Fruit fly (Drosophila melanogaster) whole organism, embryonic: Measurements from ENCODE around the gene CG11396.

Experiments
- ATbp ChIP-seq: fragments of 200-800 bp; sonication (Bioruptor generic); optimal IDR thresholded peaks from 2 replicates; lab custom pipeline; 2017; ENCODE audit warnings: missing biosample characterization, mild to moderate bottlenecking, missing genetic modification characterization, missing genetic modification reagents
- CG10147 ChIP-seq: fragments of 200-800 bp; sonication (Bioruptor generic); optimal IDR thresholded peaks from 2 replicates; lab custom pipeline; 2019; ENCODE audit warnings: missing biosample characterization, mild to moderate bottlenecking, missing genetic modification characterization, moderate library complexity
- CG10431 ChIP-seq: fragments of 200-800 bp; sonication (Bioruptor generic); optimal IDR thresholded peaks from 3 replicates; lab custom pipeline; 2018; ENCODE audit warnings: missing biosample characterization, mild to moderate bottlenecking, missing genetic modification characterization
- CG10462 ChIP-seq: fragments of 200-800 bp; sonication (Bioruptor generic); optimal IDR thresholded peaks from 2 replicates; lab custom pipeline; 2016; ENCODE audit warnings: missing biosample characterization, missing genetic modification characterization
- CG10565 ChIP-seq: fragments of 200-800 bp; sonication (Bioruptor generic); optimal IDR thresholded peaks from 3 replicates; lab custom pipeline; 2016; ENCODE audit warnings: missing biosample characterization, mild to moderate bottlenecking, missing genetic modification characterization
- CG11695 ChIP-seq: fragments of 200-800 bp; sonication (Bioruptor generic); IDR thresholded peaks from 3 replicates; pipeline ENCODE4 v1.3.6; 2022; ENCODE audit warnings: missing biosample characterization, missing genetic modification characterization
- CG15269 ChIP-seq: fragments of 200-800 bp; sonication (Bioruptor generic); optimal IDR thresholded peaks from 2 replicates; lab custom pipeline; 2018; ENCODE audit warnings: missing biosample characterization, mild to moderate bottlenecking, missing genetic modification characterization, moderate library complexity
- CG1647 ChIP-seq: fragments of 200-800 bp; sonication (Bioruptor generic); optimal IDR thresholded peaks from 3 replicates; lab custom pipeline; 2016; ENCODE audit warnings: missing biosample characterization, missing genetic modification characterization
- CG17361 ChIP-seq: fragments of 200-800 bp; sonication (Bioruptor generic); IDR thresholded peaks from 3 replicates; pipeline ENCODE4 v1.3.6; 2022; ENCODE audit warnings: missing biosample characterization, missing genetic modification characterization
- CG18476 ChIP-seq: fragments of 200-800 bp; sonication (Bioruptor generic); optimal IDR thresholded peaks from 2 replicates; lab custom pipeline; 2016; ENCODE audit warnings: missing biosample characterization, mild to moderate bottlenecking, missing genetic modification characterization
- CG30431 ChIP-seq: fragments of 200-800 bp; sonication (Bioruptor generic); optimal IDR thresholded peaks from 2 replicates; lab custom pipeline; 2017; ENCODE audit warnings: missing biosample characterization, missing genetic modification characterization
- CG31441 ChIP-seq: fragments of 200-800 bp; sonication (Bioruptor generic); IDR thresholded peaks from 2 replicates; pipeline ENCODE4 v1.3.6; 2022; ENCODE audit warnings: missing biosample characterization, missing genetic modification characterization
- CG32767 ChIP-seq: fragments of 200-800 bp; sonication (Bioruptor generic); IDR thresholded peaks from 2 replicates; pipeline ENCODE4 v1.3.6; 2022; ENCODE audit warnings: missing biosample characterization, missing genetic modification characterization
- CG3838 ChIP-seq: fragments of 200-800 bp; sonication (Bioruptor generic); optimal IDR thresholded peaks from 3 replicates; lab custom pipeline; 2016; ENCODE audit warnings: missing biosample characterization, missing genetic modification characterization
- CG4424 ChIP-seq: fragments of 200-800 bp; sonication (Bioruptor generic); optimal IDR thresholded peaks from 3 replicates; lab custom pipeline; 2016; ENCODE audit warnings: missing biosample characterization, missing genetic modification characterization
- CG5953 ChIP-seq: fragments of 200-800 bp; sonication (Bioruptor generic); IDR thresholded peaks from 2 replicates; pipeline ENCODE4 v1.3.6; 2022; ENCODE audit warnings: missing biosample characterization, missing genetic modification characterization
- CG6654 ChIP-seq: fragments of 200-800 bp; sonication (Bioruptor generic); optimal IDR thresholded peaks from 2 replicates; lab custom pipeline; 2017; ENCODE audit warnings: missing biosample characterization, mild to moderate bottlenecking, missing genetic modification characterization
- CG7357 ChIP-seq: fragments of 200-800 bp; sonication (Bioruptor generic); IDR thresholded peaks from 3 replicates; pipeline ENCODE4 v1.3.6; 2022; ENCODE audit warnings: missing biosample characterization, missing genetic modification characterization
- CG8089 ChIP-seq: fragments of 200-800 bp; sonication (Bioruptor generic); optimal IDR thresholded peaks from 3 replicates; lab custom pipeline; 2016; ENCODE audit warnings: missing biosample characterization, missing genetic modification characterization
- CG8281 ChIP-seq: fragments of 200-800 bp; sonication (Bioruptor generic); optimal IDR thresholded peaks from 2 replicates; lab custom pipeline; 2018; ENCODE audit warnings: missing biosample characterization, mild to moderate bottlenecking, missing genetic modification characterization, moderate library complexity
- CG9609 ChIP-seq: fragments of 200-800 bp; sonication (Bioruptor generic); optimal IDR thresholded peaks from 3 replicates; lab custom pipeline; 2016; ENCODE audit warnings: missing biosample characterization, missing genetic modification characterization
- CTCF ChIP-seq: fragments of 200-800 bp; sonication (Bioruptor generic); optimal IDR thresholded peaks from 2 replicates; lab custom pipeline; 2017; ENCODE audit warnings: missing biosample characterization, mild to moderate bottlenecking, missing genetic modification characterization, moderate library complexity
- Ets65A ChIP-seq: fragments of 200-800 bp; sonication (Bioruptor generic); peaks from one replicate; lab custom pipeline; 2016; ENCODE audit warnings: missing biosample characterization, missing genetic modification characterization
- H2.0 ChIP-seq: fragments of 200-800 bp; sonication (Bioruptor generic); IDR thresholded peaks from 2 replicates; pipeline ENCODE4 v1.3.6; 2022; ENCODE audit warnings: missing biosample characterization, missing genetic modification characterization
- Hr51 ChIP-seq, 2 experiments: fragments of 200-800 bp; sonication (Bioruptor generic); optimal IDR thresholded peaks; 2 replicates in 1 of 2; 3 replicates in 1 of 2; lab custom pipeline; 2016 to 2018; ENCODE audit warnings: missing biosample characterization in 2 of 2, missing genetic modification characterization in 2 of 2, mild to moderate bottlenecking in 1 of 2, moderate library complexity in 1 of 2
- Lim3 ChIP-seq: fragments of 200-800 bp; sonication (Bioruptor generic); IDR thresholded peaks from 2 replicates; pipeline ENCODE4 v1.3.6; 2022; ENCODE audit warnings: missing biosample characterization, missing genetic modification characterization
- Med ChIP-seq: fragments of 200-800 bp; sonication (Bioruptor generic); peaks from one replicate; lab custom pipeline; 2016; ENCODE audit warnings: missing biosample characterization, missing genetic modification characterization, mild to moderate bottlenecking, inconsistent platforms, moderate library complexity
- Meics ChIP-seq: fragments of 200-800 bp; sonication (Bioruptor generic); optimal IDR thresholded peaks from 2 replicates; lab custom pipeline; 2017; ENCODE audit warnings: missing biosample characterization, mild to moderate bottlenecking, missing genetic modification characterization
- Nf-YC ChIP-seq: fragments of 200-800 bp; optimal IDR thresholded peaks from 3 replicates; lab custom pipeline; 2019; ENCODE audit warnings: missing biosample characterization, mild to moderate bottlenecking, missing genetic modification characterization, moderate library complexity
- Pdp1 ChIP-seq, 2 experiments: fragments of 200-800 bp; sonication (Bioruptor generic); optimal IDR thresholded peaks; 3 replicates each; lab custom pipeline; 2016; ENCODE audit warnings: missing biosample characterization in 2 of 2, missing genetic modification characterization in 2 of 2, mild to moderate bottlenecking in 1 of 2, moderate library complexity in 1 of 2
- Ptx1 ChIP-seq: fragments of 200-800 bp; sonication (Bioruptor generic); IDR thresholded peaks from 2 replicates; pipeline ENCODE4 v1.3.6; 2022; ENCODE audit warnings: missing biosample characterization, missing genetic modification characterization
- Stat92E ChIP-seq, 3 experiments: fragments of >200 bp in 2 of 3; fragments of 200-800 bp in 1 of 3; sonication (Bioruptor generic) in 1 of 3; optimal IDR thresholded peaks; 2 replicates each; lab custom pipeline; 2017 to 2019; ENCODE audit warnings: missing biosample characterization in 3 of 3, missing genetic modification characterization in 3 of 3, mild to moderate bottlenecking in 1 of 3, moderate library complexity in 1 of 3
- YL-1 ChIP-seq: fragments of 200-800 bp; sonication (Bioruptor generic); optimal IDR thresholded peaks from 3 replicates; lab custom pipeline; 2017; ENCODE audit warnings: missing biosample characterization, mild to moderate bottlenecking, missing genetic modification characterization
- bigmax ChIP-seq: fragments of 200-800 bp; sonication (Bioruptor generic); optimal IDR thresholded peaks from 2 replicates; lab custom pipeline; 2018; ENCODE audit warnings: missing biosample characterization, mild to moderate bottlenecking, missing genetic modification characterization
- cato ChIP-seq: fragments of 200-800 bp; sonication (Bioruptor generic); optimal IDR thresholded peaks from 2 replicates; lab custom pipeline; 2016; ENCODE audit warnings: missing biosample characterization, missing genetic modification characterization, borderline replicate concordance
- ems ChIP-seq: fragments of 200-800 bp; sonication (Bioruptor generic); optimal IDR thresholded peaks from 3 replicates; lab custom pipeline; 2016; ENCODE audit warnings: missing biosample characterization, missing genetic modification characterization
- grau ChIP-seq: fragments of 200-800 bp; optimal IDR thresholded peaks from 3 replicates; lab custom pipeline; 2019; ENCODE audit warnings: missing biosample characterization, mild to moderate bottlenecking, missing genetic modification characterization, moderate library complexity
- ken ChIP-seq: fragments of 200-800 bp; sonication (Bioruptor generic); IDR thresholded peaks from 3 replicates; pipeline ENCODE4 v1.3.6; 2022; ENCODE audit warnings: missing biosample characterization, missing genetic modification characterization
- repo ChIP-seq: fragments of 200-800 bp; sonication (Bioruptor generic); optimal IDR thresholded peaks from 2 replicates; lab custom pipeline; 2016; ENCODE audit warnings: missing biosample characterization, missing genetic modification characterization
- ro ChIP-seq: fragments of 200-800 bp; sonication (Bioruptor generic); IDR thresholded peaks from 2 replicates; pipeline ENCODE4 v1.3.6; 2022; ENCODE audit warnings: missing biosample characterization, missing genetic modification characterization
- run ChIP-seq: fragments of 200-800 bp; sonication (Bioruptor generic); optimal IDR thresholded peaks from 3 replicates; lab custom pipeline; 2018; ENCODE audit warnings: missing biosample characterization, mild to moderate bottlenecking, missing genetic modification characterization
- seq ChIP-seq: fragments of 200-800 bp; sonication (Bioruptor generic); IDR thresholded peaks from 2 replicates; pipeline ENCODE4 v1.3.6; 2022; ENCODE audit warnings: missing biosample characterization, missing genetic modification characterization
- stc ChIP-seq: fragments of 200-800 bp; sonication (Bioruptor generic); IDR thresholded peaks from 2 replicates; pipeline ENCODE4 v1.3.6; 2022; ENCODE audit warnings: missing biosample characterization, missing genetic modification characterization
- tll ChIP-seq, 2 experiments: fragments of 200-800 bp in 1 of 2; fragments of >200 bp in 1 of 2; sonication (Bioruptor generic) in 1 of 2; optimal IDR thresholded peaks; 2 replicates each; lab custom pipeline; 2017 to 2019; ENCODE audit warnings: missing biosample characterization in 2 of 2, missing genetic modification characterization in 2 of 2, mild to moderate bottlenecking in 1 of 2, moderate library complexity in 1 of 2
- toy ChIP-seq: fragments of 200-800 bp; sonication (Bioruptor generic); IDR thresholded peaks from 2 replicates; pipeline ENCODE4 v1.3.6; 2022; ENCODE audit warnings: missing biosample characterization, missing genetic modification characterization
- tx ChIP-seq: fragments of 200-800 bp; sonication (Bioruptor generic); optimal IDR thresholded peaks from 2 replicates; lab custom pipeline; 2016; ENCODE audit warnings: missing biosample characterization, missing genetic modification characterization
- unpg ChIP-seq: fragments of 200-800 bp; sonication (Bioruptor generic); optimal IDR thresholded peaks from 3 replicates; lab custom pipeline; 2018; ENCODE audit warnings: missing biosample characterization, mild to moderate bottlenecking, missing genetic modification characterization, moderate library complexity
- z ChIP-seq: fragments of 200-800 bp; sonication (Bioruptor generic); IDR thresholded peaks from 3 replicates; pipeline ENCODE4 v1.3.6; 2022; ENCODE audit warnings: missing biosample characterization, missing genetic modification characterization
- zen ChIP-seq: fragments of 200-800 bp; sonication (Bioruptor generic); optimal IDR thresholded peaks from 3 replicates; lab custom pipeline; 2018; ENCODE audit warnings: missing biosample characterization, mild to moderate bottlenecking, missing genetic modification characterization, moderate library complexity
- zf30C ChIP-seq: fragments of 200-800 bp; sonication (Bioruptor generic); optimal IDR thresholded peaks from 3 replicates; lab custom pipeline; 2018; ENCODE audit warnings: missing biosample characterization, mild to moderate bottlenecking, missing genetic modification characterization

CG11396 gene

dm6 chr3L:20771891-20772646 is 15.9 kb downstream of the CG11396 start (continued):
- TF ChIP-seq CG7357 (GFP tag; lab: Robert Waterston, UW) (peak; percentile 54; the same call in 2 of the 3 replicates), CG10462 (GFP tag; lab: Kevin White, UChicago) (peak; percentile 65), CG5953 (GFP tag; lab: Robert Waterston, UW) (peak; percentile 83), unpg (GFP tag; lab: Kevin White, UChicago) (peak; percentile 85), CG18476 (GFP tag; lab: Kevin White, UChicago) (peak; percentile 78), ATbp (GFP tag; lab: Kevin White, UChicago) (peak; percentile 81), repo (GFP tag; lab: Kevin White, UChicago) (peak; percentile 68), grau (tag; lab: Kevin White, UChicago) (peak; percentile 70), Ets65A (peak; percentile 72), CG6654 (GFP tag; lab: Kevin White, UChicago) (peak; percentile 33), Med (GFP tag; lab: Kevin White, UChicago) (peak; percentile 97), ro (GFP tag; lab: Robert Waterston, UW) (0 out of 2 replicates have a peak, but pooled peaks have one; percentile 32), cato (GFP tag; lab: Kevin White, UChicago) (peak; percentile 44), CG17361 (peak; percentile 68), CG1647 (peak; percentile 46), zen (tag; lab: Kevin White, UChicago) (peak; percentile 77), Pdp1 (GFP tag; optimal IDR thresholded peaks at IDR 0.05; lab: Kevin White, UChicago) (peak; percentile 75 to 78), CG30431 (GFP tag; lab: Kevin White, UChicago) (peak; percentile 48), Ptx1 (GFP tag; lab: Robert Waterston, UW) (peak; percentile 81), ems (GFP tag; lab: Kevin White, UChicago) (peak; percentile 63), tx (GFP tag; lab: Kevin White, UChicago) (peak; percentile 63), CG10431 (GFP tag; lab: Kevin White, UChicago) (no peak), Nf-YC (tag; lab: Kevin White, UChicago) (no peak), stc (GFP tag; lab: Robert Waterston, UW) (peak; percentile 84), CG15269 (tag; lab: Kevin White, UChicago) (peak; percentile 78), tll (GFP tag; optimal IDR thresholded peaks at IDR 0.05; lab: Kevin White, UChicago) (no peak), zf30C (GFP tag; lab: Kevin White, UChicago) (no peak), CG9609 (peak; percentile 58), Hr51 (GFP tag; optimal IDR thresholded peaks at IDR 0.05; lab: Kevin White, UChicago) (peak; percentile 37 to 85), run (tag; lab: Kevin White, UChicago) (peak; percentile 68), Stat92E (GFP tag; optimal IDR thresholded peaks at IDR 0.05; lab: Kevin White, UChicago) (no peak), CG8089 (GFP tag; lab: Kevin White, UChicago) (peak; percentile 1), bigmax (GFP tag; lab: Kevin White, UChicago) (peak; percentile 28), seq (GFP tag; lab: Robert Waterston, UW) (peak; percentile 78), toy (no peak), CG10565 (GFP tag; lab: Kevin White, UChicago) (no peak), CG8281 (tag; lab: Kevin White, UChicago) (peak; percentile 33), CG3838 (GFP tag; lab: Kevin White, UChicago) (no peak), Lim3 (GFP tag; lab: Robert Waterston, UW) (no peak), CG4424 (GFP tag; lab: Kevin White, UChicago) (peak; percentile 79), YL-1 (peak; percentile 40), CG31441 (GFP tag; lab: Robert Waterston, UW) (peak; percentile 81), CTCF (GFP tag; lab: Kevin White, UChicago) (peak; percentile 14), CG11695 (peak; percentile 89), Meics (peak; percentile 84), z (GFP tag; lab: Robert Waterston, UW) (no peak), CG10147 (GFP tag; lab: Kevin White, UChicago) (peak; percentile 55), ken (GFP tag; lab: Robert Waterston, UW) (peak; percentile 75; the same call in 1 of the 3 replicates), CG32767 (GFP tag; lab: Robert Waterston, UW) (peak; percentile 73), H2.0 (GFP tag; lab: Robert Waterston, UW) (peak; percentile 81)
